Worm (Caenorhabditis elegans): ENCODE data around the gene F18C5.9.

F18C5.9 gene

ce11 chrII:6565077-6565476 lies 1.9 kb upstream of the F18C5.9 start, which contains the start of gene mpz-3:
Gene mpz-3 (minus strand): TSS chrII:6565396.
- TF ChIP-seq ref-1 (GFP tag; conservative IDR thresholded peaks at IDR 0.05), result peak; percentile 61
- peak; percentile 82; the same call in 1 of the 2 replicates for TF ChIP-seq tab-1 (GFP tag; IDR thresholded peaks at IDR 0.05)
- TF ChIP-seq ztf-23 (GFP tag; IDR thresholded peaks at IDR 0.05), result peak; percentile 80; the same call in 1 of the 2 replicates
- TF ChIP-seq flt-1 (GFP tag; IDR thresholded peaks at IDR 0.05), result peak; percentile 86
- TF ChIP-seq ztf-29 (GFP tag; IDR thresholded peaks at IDR 0.05), result peak; percentile 56; the same call in 1 of the 2 replicates
- no peak; the same call in none of the 2 replicates for TF ChIP-seq klf-2 (GFP tag; conservative IDR thresholded peaks at IDR 0.05)
- TF ChIP-seq cog-1 (tag; optimal IDR thresholded peaks at IDR 0.05), result no peak
- TF ChIP-seq T22C8.4 (GFP tag; IDR thresholded peaks at IDR 0.05), result peak; percentile 67; the same call in 1 of the 2 replicates
- peak; percentile 66 for TF ChIP-seq med-1 (GFP tag; optimal IDR thresholded peaks at IDR 0.05; ENCODE audit: insufficient read depth)

DNA sequence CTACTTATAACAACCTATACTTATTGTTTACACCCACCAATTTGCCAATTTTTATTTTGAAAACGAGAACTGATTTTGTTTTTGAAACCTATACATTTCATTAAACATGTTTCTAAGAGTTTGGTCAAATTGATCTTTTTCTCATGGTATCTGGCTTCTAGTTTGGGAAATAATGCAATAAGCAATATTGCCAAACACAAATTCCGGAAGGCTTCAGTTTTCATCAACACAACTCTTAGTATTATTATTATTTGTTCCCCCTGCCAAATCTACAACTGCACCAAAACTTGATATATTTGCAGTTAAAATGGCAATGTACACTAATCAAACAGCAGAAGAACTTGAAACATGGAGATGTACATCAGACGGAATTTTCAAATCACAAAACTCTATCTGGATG lies 1.8 kb downstream of the F18C5.9 start, which contains the start of gene sra-27:
sra-27 (plus strand) TSS at position 301 of the 400 bp plus-strand sequence.
- TF ChIP-seq ztf-23 (GFP tag; IDR thresholded peaks at IDR 0.05), result no peak
- no peak for TF ChIP-seq med-1 (GFP tag; optimal IDR thresholded peaks at IDR 0.05; ENCODE audit: insufficient read depth)
- TF ChIP-seq ref-1 (GFP tag; conservative IDR thresholded peaks at IDR 0.05), result no peak
- no peak for TF ChIP-seq klf-2 (GFP tag; conservative IDR thresholded peaks at IDR 0.05)
- no peak for TF ChIP-seq flt-1 (GFP tag; IDR thresholded peaks at IDR 0.05)
- no peak for TF ChIP-seq ztf-29 (GFP tag; IDR thresholded peaks at IDR 0.05)
- TF ChIP-seq tab-1 (GFP tag; IDR thresholded peaks at IDR 0.05), result no peak
- TF ChIP-seq cog-1 (tag; optimal IDR thresholded peaks at IDR 0.05), result no peak
- no peak for TF ChIP-seq T22C8.4 (GFP tag; IDR thresholded peaks at IDR 0.05)

DNA sequence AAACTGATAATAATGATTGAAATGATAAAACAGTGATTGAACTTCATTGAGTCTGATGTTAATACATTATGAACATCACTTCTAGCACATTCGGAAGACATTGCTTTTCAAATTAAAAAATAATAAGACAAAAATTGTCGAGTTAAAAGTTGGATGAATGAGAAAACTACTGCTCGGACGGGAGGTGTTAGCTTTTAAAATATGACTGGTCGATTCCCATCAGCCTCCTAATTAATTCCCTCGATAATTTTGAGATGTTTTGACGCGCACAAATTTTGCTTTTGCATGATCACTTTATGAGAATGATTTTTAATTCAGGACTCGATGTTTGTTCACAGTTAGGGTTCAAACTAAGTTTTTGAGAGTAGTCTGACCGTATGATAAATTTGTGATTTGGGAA lies 6.7 kb downstream of the F18C5.9 start, which contains the start of gene sra-28:
sra-28 (minus strand) TSS at position 101 of the 400 bp plus-strand sequence.
- TF ChIP-seq T22C8.4 (GFP tag; IDR thresholded peaks at IDR 0.05) (no peak), ref-1 (GFP tag; conservative IDR thresholded peaks at IDR 0.05) (no peak), flt-1 (GFP tag; IDR thresholded peaks at IDR 0.05) (no peak), tab-1 (GFP tag; IDR thresholded peaks at IDR 0.05) (no peak)

- no peak for TF ChIP-seq ztf-23 (GFP tag; IDR thresholded peaks at IDR 0.05)
- no peak for TF ChIP-seq ztf-29 (GFP tag; IDR thresholded peaks at IDR 0.05)
- no peak for TF ChIP-seq klf-2 (GFP tag; conservative IDR thresholded peaks at IDR 0.05)
- TF ChIP-seq tab-1 (GFP tag; IDR thresholded peaks at IDR 0.05), result no peak
- TF ChIP-seq flt-1 (GFP tag; IDR thresholded peaks at IDR 0.05), result no peak
- no peak for TF ChIP-seq ref-1 (GFP tag; conservative IDR thresholded peaks at IDR 0.05)
- TF ChIP-seq med-1 (GFP tag; optimal IDR thresholded peaks at IDR 0.05; ENCODE audit: insufficient read depth), result no peak
- no peak for TF ChIP-seq cog-1 (tag; optimal IDR thresholded peaks at IDR 0.05)
- no peak for TF ChIP-seq T22C8.4 (GFP tag; IDR thresholded peaks at IDR 0.05)
These were observed 8.7 kb downstream of the F18C5.9 start, which contains the start of gene sra-29 for ce11 chrII:6575647-6576046. Gene sra-29 (minus strand): TSS chrII:6575747.

DNA sequence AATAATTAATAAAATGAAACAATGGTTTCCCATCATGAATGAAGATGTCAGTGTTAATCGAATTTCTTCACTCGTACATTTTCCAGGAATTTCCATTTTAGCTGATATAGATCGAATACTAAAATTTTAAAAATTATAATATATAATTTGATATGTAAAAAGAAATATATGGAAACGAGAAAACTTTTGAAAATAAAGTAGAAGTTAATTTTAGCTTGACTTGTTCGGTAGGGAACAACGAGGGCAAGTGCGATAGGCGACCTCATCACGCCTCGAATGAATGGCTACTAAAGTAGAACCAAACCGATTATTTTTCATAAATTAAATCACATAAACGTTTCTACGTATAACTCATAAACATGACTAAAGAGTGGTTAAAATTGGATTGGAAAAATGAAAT lies 11.4 kb downstream of the F18C5.9 start, which contains the start of gene sra-31:
sra-31 (minus strand) TSS at position 101 of the 400 bp plus-strand sequence.
- no peak for TF ChIP-seq tab-1 (GFP tag; IDR thresholded peaks at IDR 0.05)
- no peak for TF ChIP-seq cog-1 (tag; optimal IDR thresholded peaks at IDR 0.05)
- no peak for TF ChIP-seq ref-1 (GFP tag; conservative IDR thresholded peaks at IDR 0.05)
- no peak for TF ChIP-seq ztf-29 (GFP tag; IDR thresholded peaks at IDR 0.05)
- no peak for TF ChIP-seq klf-2 (GFP tag; conservative IDR thresholded peaks at IDR 0.05)
- no peak for TF ChIP-seq med-1 (GFP tag; optimal IDR thresholded peaks at IDR 0.05; ENCODE audit: insufficient read depth)
- no peak for TF ChIP-seq flt-1 (GFP tag; IDR thresholded peaks at IDR 0.05)
- no peak for TF ChIP-seq ztf-23 (GFP tag; IDR thresholded peaks at IDR 0.05)
- TF ChIP-seq T22C8.4 (GFP tag; IDR thresholded peaks at IDR 0.05), result no peak

DNA sequence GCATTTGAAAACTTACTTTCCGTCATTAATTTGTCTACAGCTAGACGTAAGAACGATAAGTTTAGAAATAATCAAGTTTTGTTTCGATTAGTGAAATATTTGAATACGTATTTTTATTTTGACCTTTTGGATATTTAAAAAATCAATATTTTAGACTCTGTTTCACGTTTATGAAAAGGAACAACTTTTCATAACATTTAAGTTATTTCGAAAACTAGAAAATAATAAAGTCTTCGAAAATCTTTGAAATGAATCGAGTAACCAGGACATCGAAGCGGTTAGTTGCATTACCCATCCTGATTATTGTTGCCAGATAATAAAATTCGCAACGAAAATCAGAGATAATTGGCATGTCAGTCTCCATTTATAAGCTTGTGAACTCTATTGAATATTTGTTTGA lies 14.3 kb downstream of the F18C5.9 start, which contains the start of gene C56C10.6:
C56C10.6 (minus strand) TSS at position 101 of the 400 bp plus-strand sequence.
- no peak for TF ChIP-seq tab-1 (GFP tag; IDR thresholded peaks at IDR 0.05)
- TF ChIP-seq med-1 (GFP tag; optimal IDR thresholded peaks at IDR 0.05; ENCODE audit: insufficient read depth), result no peak
- no peak for TF ChIP-seq ztf-29 (GFP tag; IDR thresholded peaks at IDR 0.05)
- no peak for TF ChIP-seq T22C8.4 (GFP tag; IDR thresholded peaks at IDR 0.05)
- TF ChIP-seq cog-1 (tag; optimal IDR thresholded peaks at IDR 0.05), result no peak
- no peak for TF ChIP-seq ztf-23 (GFP tag; IDR thresholded peaks at IDR 0.05)
- TF ChIP-seq flt-1 (GFP tag; IDR thresholded peaks at IDR 0.05), result no peak
- TF ChIP-seq ref-1 (GFP tag; conservative IDR thresholded peaks at IDR 0.05), result no peak
- no peak for TF ChIP-seq klf-2 (GFP tag; conservative IDR thresholded peaks at IDR 0.05)

DNA sequence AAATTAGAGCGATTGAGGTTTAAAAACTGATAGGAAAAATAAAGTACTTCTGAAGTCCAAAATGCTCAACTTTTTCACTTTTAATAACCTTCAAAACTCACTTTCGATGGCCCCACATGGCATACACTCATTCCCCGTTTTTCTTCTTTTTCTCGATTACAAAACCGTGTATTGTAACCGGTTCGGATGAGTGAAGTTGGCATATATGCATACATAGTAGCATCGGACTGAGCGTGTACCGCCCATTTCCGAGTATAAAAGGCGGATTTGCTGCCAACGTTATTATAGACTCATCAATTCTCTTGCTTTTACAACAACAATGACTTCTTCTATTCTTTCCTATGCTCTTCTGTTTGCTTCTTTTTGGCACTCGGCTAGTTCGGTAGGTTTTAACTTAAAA lies 15.8 kb downstream of the F18C5.9 start, which contains the start of gene C56C10.4:
C56C10.4 (plus strand) TSS at position 301 of the 400 bp plus-strand sequence.
- TF ChIP-seq klf-2 (GFP tag; conservative IDR thresholded peaks at IDR 0.05) (no peak), ref-1 (GFP tag; conservative IDR thresholded peaks at IDR 0.05) (no peak), ztf-29 (GFP tag; IDR thresholded peaks at IDR 0.05) (no peak), T22C8.4 (GFP tag; IDR thresholded peaks at IDR 0.05) (no peak), tab-1 (GFP tag; IDR thresholded peaks at IDR 0.05) (no peak)

DNA sequence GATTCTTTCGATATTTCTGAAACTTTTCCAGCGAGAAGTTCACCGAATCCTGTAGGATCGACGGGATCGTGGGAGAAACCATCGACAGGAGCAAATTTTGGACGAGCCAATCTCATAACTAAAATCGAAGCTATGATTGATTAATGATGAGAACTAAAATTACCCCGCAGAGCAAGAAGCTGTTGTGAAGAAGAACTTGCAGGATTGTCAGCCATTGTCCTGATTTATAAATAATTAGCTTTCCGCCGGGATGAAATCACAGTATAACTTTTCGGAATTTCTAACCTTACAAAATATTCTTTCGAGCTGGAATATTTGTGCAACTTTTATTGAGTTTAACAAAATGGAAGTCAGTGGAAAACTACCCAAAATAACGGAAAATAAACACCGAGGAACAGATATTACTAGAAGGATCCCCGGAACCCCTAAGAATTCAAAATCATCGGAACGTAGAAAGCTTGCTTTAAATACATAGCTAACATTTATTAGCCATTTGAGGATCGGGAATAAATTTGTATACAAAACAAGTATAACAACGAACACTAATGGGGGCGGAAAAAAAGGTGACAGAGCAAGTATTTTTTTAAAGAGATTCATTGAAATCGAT lies 20.4 kb downstream of the F18C5.9 start, which contains the start of gene C56C10.7:
C56C10.7 (minus strand) TSS at position 312 of the 607 bp plus-strand sequence.
- TF ChIP-seq T22C8.4 (GFP tag; IDR thresholded peaks at IDR 0.05), result no peak
- TF ChIP-seq flt-1 (GFP tag; IDR thresholded peaks at IDR 0.05), result 0 out of 2 replicates have a peak, but pooled peaks have one; percentile 14

DNA sequence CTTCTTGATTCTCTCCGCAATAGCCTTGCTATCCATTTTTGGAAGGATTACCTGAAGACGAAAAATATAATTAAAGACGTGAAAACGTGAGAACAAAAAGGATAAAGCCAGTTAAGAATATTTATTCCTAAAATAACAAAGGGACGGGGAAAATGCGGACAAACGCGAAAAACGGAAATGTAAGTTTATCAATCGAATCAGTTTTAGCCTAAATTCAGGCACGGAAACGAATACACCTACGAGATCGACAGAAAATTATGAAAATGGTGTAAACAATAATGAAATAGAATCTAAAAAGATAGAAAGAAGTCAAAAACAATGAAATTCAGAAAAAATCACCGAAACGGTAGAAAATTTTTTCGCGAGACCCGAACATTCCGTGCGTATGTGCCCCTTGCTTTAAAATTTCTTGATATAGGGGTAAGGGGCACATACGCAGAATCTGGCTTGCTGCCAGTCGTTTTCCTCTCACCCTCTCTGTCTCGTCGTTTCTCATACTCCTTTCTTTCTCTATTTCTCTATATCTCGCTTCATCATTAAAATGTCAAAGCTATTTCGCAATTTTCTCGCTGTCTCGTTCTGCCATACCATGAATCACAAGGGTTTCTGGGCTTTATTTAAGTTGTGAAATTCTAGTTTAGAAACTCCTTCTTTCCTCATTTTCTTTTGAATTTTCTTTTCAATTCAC lies 21.8 kb downstream of the F18C5.9 start, which contains the start of gene icd-1:
icd-1 (minus strand) TSS at position 51 of the 688 bp plus-strand sequence.
- peak; percentile 36 for TF ChIP-seq med-1 (GFP tag; optimal IDR thresholded peaks at IDR 0.05; ENCODE audit: insufficient read depth)
- TF ChIP-seq ztf-29 (GFP tag; IDR thresholded peaks at IDR 0.05), result peak; percentile 73
- TF ChIP-seq ztf-23 (GFP tag; IDR thresholded peaks at IDR 0.05), result peak; percentile 100
- TF ChIP-seq flt-1 (GFP tag; IDR thresholded peaks at IDR 0.05), result 0 out of 2 replicates have a peak, but pooled peaks have one; percentile 61
- no peak for TF ChIP-seq tab-1 (GFP tag; IDR thresholded peaks at IDR 0.05)
- peak; percentile 84 for TF ChIP-seq cog-1 (tag; optimal IDR thresholded peaks at IDR 0.05)
- TF ChIP-seq ref-1 (GFP tag; conservative IDR thresholded peaks at IDR 0.05), result no peak
- TF ChIP-seq klf-2 (GFP tag; conservative IDR thresholded peaks at IDR 0.05), result no peak
- TF ChIP-seq T22C8.4 (GFP tag; IDR thresholded peaks at IDR 0.05), result no peak

All from whole organism, midembryonic.